Fruit fly (Drosophila melanogaster) whole organism, pupa: ENCODE data around the gene Smvt.
A peak's percentile ranks its signal among the peaks of the same experiment; 100 is the strongest.

Experiments
- CG10348 ChIP-seq: fragments of 200-800 bp; sonication (Bioruptor generic); IDR thresholded peaks from 2 replicates; pipeline ENCODE4 v1.3.6; 2022; ENCODE audit warnings: missing biosample characterization, missing genetic modification characterization
- CG12605 ChIP-seq: fragments of 200-800 bp; sonication (Bioruptor generic); IDR thresholded peaks from 2 replicates; pipeline ENCODE4 v1.3.6; 2022; ENCODE audit warnings: missing biosample characterization, missing genetic modification characterization
- CG13204 ChIP-seq: fragments of 200-800 bp; sonication (Bioruptor generic); optimal IDR thresholded peaks from 2 replicates; lab custom pipeline; 2018; ENCODE audit warnings: missing biosample characterization, mild to moderate bottlenecking, missing genetic modification characterization, moderate library complexity
- CG14655 ChIP-seq: fragments of 200-800 bp; sonication (Bioruptor generic); optimal IDR thresholded peaks from 3 replicates; lab custom pipeline; 2017; ENCODE audit warnings: mild to moderate bottlenecking, missing biosample characterization, missing genetic modification reagents, missing genetic modification characterization
- CG15710 ChIP-seq: fragments of 200-800 bp; sonication (Bioruptor generic); optimal IDR thresholded peaks from 2 replicates; lab custom pipeline; 2018; ENCODE audit warnings: missing biosample characterization, mild to moderate bottlenecking, missing genetic modification characterization, moderate library complexity
- CG17806 ChIP-seq: fragments of 200-800 bp; sonication (Bioruptor generic); optimal IDR thresholded peaks from 2 replicates; lab custom pipeline; 2018; ENCODE audit warnings: missing biosample characterization, mild to moderate bottlenecking, missing genetic modification characterization, moderate library complexity
- CG32121 ChIP-seq: fragments of 200-800 bp; sonication (Bioruptor generic); IDR thresholded peaks from 2 replicates; pipeline ENCODE4 v1.3.6; 2022; ENCODE audit warnings: missing biosample characterization, missing genetic modification characterization
- CG34367 ChIP-seq: fragments of 200-800 bp; sonication (Bioruptor generic); optimal IDR thresholded peaks from 2 replicates; lab custom pipeline; 2018; ENCODE audit warnings: missing biosample characterization, mild to moderate bottlenecking, missing genetic modification characterization
- CG4496 ChIP-seq: fragments of 200-800 bp; sonication (Bioruptor generic); IDR thresholded peaks from 3 replicates; pipeline ENCODE4 v1.3.6; 2022; ENCODE audit warnings: missing biosample characterization, missing genetic modification characterization
- CG8159 ChIP-seq: fragments of 200-800 bp; sonication (Bioruptor generic); optimal IDR thresholded peaks from 3 replicates; lab custom pipeline; 2018; ENCODE audit warnings: missing biosample characterization, mild to moderate bottlenecking, missing genetic modification characterization, moderate library complexity
- CG8301 ChIP-seq: fragments of 200-800 bp; sonication (Bioruptor generic); optimal IDR thresholded peaks from 2 replicates; lab custom pipeline; 2018; ENCODE audit warnings: missing biosample characterization, mild to moderate bottlenecking, missing genetic modification characterization
- CG9948 ChIP-seq: fragments of 200-800 bp; sonication (Bioruptor generic); optimal IDR thresholded peaks from 2 replicates; lab custom pipeline; 2018; ENCODE audit warnings: missing biosample characterization, mild to moderate bottlenecking, missing genetic modification characterization, moderate library complexity
- D1 ChIP-seq: fragments of 200-800 bp; sonication (Bioruptor generic); optimal IDR thresholded peaks from 2 replicates; lab custom pipeline; 2018; ENCODE audit warnings: missing biosample characterization, mild to moderate bottlenecking, missing genetic modification characterization, moderate library complexity
- EcR ChIP-seq: fragments of 200-800 bp; sonication (Bioruptor generic); optimal IDR thresholded peaks from 3 replicates; lab custom pipeline; 2019; ENCODE audit warnings: missing biosample characterization, missing genetic modification characterization, mild to moderate bottlenecking, moderate library complexity, missing genetic modification reagents
- Ets98B ChIP-seq: fragments of 200-800 bp; sonication (Bioruptor generic); IDR thresholded peaks from 2 replicates; pipeline ENCODE4 v1.3.6; 2022; ENCODE audit warnings: missing biosample characterization, missing genetic modification characterization
- Pif1A ChIP-seq: fragments of 200-800 bp; sonication (Bioruptor generic); optimal IDR thresholded peaks from 3 replicates; lab custom pipeline; 2016; ENCODE audit warnings: missing biosample characterization, missing genetic modification characterization
- Pif1B ChIP-seq: fragments of 200-800 bp; sonication (Bioruptor generic); optimal IDR thresholded peaks from 3 replicates; lab custom pipeline; 2016; ENCODE audit warnings: missing biosample characterization, missing genetic modification characterization
- Snoo ChIP-seq: fragments of 200-800 bp; sonication (Bioruptor generic); optimal IDR thresholded peaks from 3 replicates; lab custom pipeline; 2017; ENCODE audit warnings: missing biosample characterization, mild to moderate bottlenecking, missing genetic modification characterization, inconsistent platforms
- fd96Ca ChIP-seq: fragments of 200-800 bp; sonication (Bioruptor generic); IDR thresholded peaks from 3 replicates; pipeline ENCODE4 v1.3.6; 2022; ENCODE audit warnings: missing biosample characterization, missing genetic modification characterization
- gl ChIP-seq: fragments of 200-800 bp; sonication (Bioruptor generic); optimal IDR thresholded peaks from 2 replicates; lab custom pipeline; 2018; ENCODE audit warnings: missing biosample characterization, mild to moderate bottlenecking, missing genetic modification characterization
- rn ChIP-seq: fragments of 200-800 bp; sonication (Bioruptor generic); IDR thresholded peaks from 2 replicates; pipeline ENCODE4 v1.3.6; 2022; ENCODE audit warnings: missing biosample characterization, missing genetic modification characterization

Gene Smvt

DNA sequence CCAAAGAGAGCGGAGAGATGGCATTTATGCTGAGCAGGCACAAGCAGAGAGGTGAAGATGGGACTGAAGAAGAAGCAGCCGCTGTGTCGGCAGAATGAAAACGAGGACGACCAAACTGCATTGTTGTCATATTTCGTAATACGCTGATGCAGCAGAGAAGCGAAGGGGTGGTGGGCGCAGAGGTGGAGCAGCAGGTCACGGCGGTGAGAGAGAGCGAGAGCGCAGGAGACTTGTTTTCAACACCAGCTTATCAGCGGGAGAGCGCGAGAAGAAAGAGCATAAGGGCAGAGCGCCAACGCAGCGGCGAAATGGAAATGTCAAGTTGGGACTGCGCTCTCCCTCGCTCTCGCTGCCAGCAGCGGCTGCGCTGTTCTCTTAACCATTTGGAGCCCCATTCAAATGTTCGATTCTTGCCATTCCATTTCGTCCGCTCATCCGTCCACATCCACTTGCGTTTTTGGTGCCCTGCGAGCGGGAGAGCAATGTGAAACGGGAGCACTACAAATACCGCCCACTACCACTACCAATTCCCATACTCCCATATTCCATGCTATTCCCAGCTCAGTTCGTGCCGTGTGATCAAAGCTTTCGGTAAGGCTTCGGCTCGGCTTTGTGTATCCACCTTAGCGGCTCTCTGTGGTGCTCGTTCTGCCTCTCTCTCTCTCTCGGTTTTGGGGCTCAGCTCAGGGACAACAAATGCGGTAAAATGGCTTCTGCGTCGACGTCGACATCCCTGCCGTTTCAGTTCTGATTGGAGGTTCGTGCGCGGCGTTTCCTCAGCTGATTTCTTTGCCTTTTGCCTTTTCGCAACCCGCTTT is 47.9 kb downstream of the Smvt start, which contains the start of gene ttk:
TSS of gene ttk (plus strand) at position 562 of the 818 bp plus-strand sequence.
- TF ChIP-seq Pif1A (GFP tag; lab: Kevin White, UChicago) (peak; percentile 31), CG9948 (tag; lab: Kevin White, UChicago) (no peak), CG14655 (GFP tag; lab: Kevin White, UChicago) (no peak), Pif1B (peak; percentile 21), CG10348 (0 out of 2 replicates have a peak, but pooled peaks have one; percentile 20), CG34367 (no peak), Snoo (peak; percentile 35), rn (GFP tag; lab: Robert Waterston, UW) (no peak), CG12605 (GFP tag; lab: Robert Waterston, UW) (no peak), CG13204 (GFP tag; lab: Kevin White, UChicago) (peak; percentile 58), EcR (GFP tag; lab: Kevin White, UChicago) (peak; percentile 91), CG4496 (GFP tag; lab: Robert Waterston, UW) (peak; percentile 80), fd96Ca (GFP tag; lab: Robert Waterston, UW) (peak; percentile 59; the same call in 2 of the 3 replicates), CG17806 (tag; lab: Kevin White, UChicago) (no peak), CG8159 (tag; lab: Kevin White, UChicago) (peak; percentile 24), CG32121 (0 out of 2 replicates have a peak, but pooled peaks have one; percentile 6), gl (tag; lab: Kevin White, UChicago) (peak; percentile 20), Ets98B (GFP tag; lab: Robert Waterston, UW) (peak; percentile 42; the same call in 1 of the 2 replicates), CG15710 (tag; lab: Kevin White, UChicago) (no peak), CG8301 (tag; lab: Kevin White, UChicago) (peak; percentile 0), D1 (tag; lab: Kevin White, UChicago) (no peak)

dm6 chr3R:31712585-31712984 is 48.8 kb downstream of the Smvt start:
- peak; percentile 62; the same call in 2 of the 3 replicates for TF ChIP-seq CG4496 (GFP tag; lab: Robert Waterston, UW)
- no peak for TF ChIP-seq Snoo
- TF ChIP-seq Pif1B = no peak
- TF ChIP-seq CG32121 = no peak
- no peak for TF ChIP-seq EcR (GFP tag; lab: Kevin White, UChicago)
- no peak for TF ChIP-seq D1 (tag; lab: Kevin White, UChicago)
- no peak for TF ChIP-seq CG8159 (tag; lab: Kevin White, UChicago)
- TF ChIP-seq Ets98B (GFP tag; lab: Robert Waterston, UW) = peak; percentile 25
- no peak for TF ChIP-seq CG15710 (tag; lab: Kevin White, UChicago)
- 0 out of 3 replicates have a peak, but pooled peaks have one; percentile 38 for TF ChIP-seq fd96Ca (GFP tag; lab: Robert Waterston, UW)
- no peak for TF ChIP-seq gl (tag; lab: Kevin White, UChicago)
- peak; percentile 16; the same call in 1 of the 2 replicates for TF ChIP-seq CG12605 (GFP tag; lab: Robert Waterston, UW)
- no peak for TF ChIP-seq CG34367
- peak; percentile 62 for TF ChIP-seq CG8301 (tag; lab: Kevin White, UChicago)
- TF ChIP-seq Pif1A (GFP tag; lab: Kevin White, UChicago) = peak; percentile 3
- TF ChIP-seq CG13204 (GFP tag; lab: Kevin White, UChicago) = no peak
- no peak for TF ChIP-seq rn (GFP tag; lab: Robert Waterston, UW)
- TF ChIP-seq CG14655 (GFP tag; lab: Kevin White, UChicago) = peak; percentile 80
- no peak for TF ChIP-seq CG10348
- peak; percentile 10 for TF ChIP-seq CG9948 (tag; lab: Kevin White, UChicago)
- peak; percentile 12 for TF ChIP-seq CG17806 (tag; lab: Kevin White, UChicago)

DNA sequence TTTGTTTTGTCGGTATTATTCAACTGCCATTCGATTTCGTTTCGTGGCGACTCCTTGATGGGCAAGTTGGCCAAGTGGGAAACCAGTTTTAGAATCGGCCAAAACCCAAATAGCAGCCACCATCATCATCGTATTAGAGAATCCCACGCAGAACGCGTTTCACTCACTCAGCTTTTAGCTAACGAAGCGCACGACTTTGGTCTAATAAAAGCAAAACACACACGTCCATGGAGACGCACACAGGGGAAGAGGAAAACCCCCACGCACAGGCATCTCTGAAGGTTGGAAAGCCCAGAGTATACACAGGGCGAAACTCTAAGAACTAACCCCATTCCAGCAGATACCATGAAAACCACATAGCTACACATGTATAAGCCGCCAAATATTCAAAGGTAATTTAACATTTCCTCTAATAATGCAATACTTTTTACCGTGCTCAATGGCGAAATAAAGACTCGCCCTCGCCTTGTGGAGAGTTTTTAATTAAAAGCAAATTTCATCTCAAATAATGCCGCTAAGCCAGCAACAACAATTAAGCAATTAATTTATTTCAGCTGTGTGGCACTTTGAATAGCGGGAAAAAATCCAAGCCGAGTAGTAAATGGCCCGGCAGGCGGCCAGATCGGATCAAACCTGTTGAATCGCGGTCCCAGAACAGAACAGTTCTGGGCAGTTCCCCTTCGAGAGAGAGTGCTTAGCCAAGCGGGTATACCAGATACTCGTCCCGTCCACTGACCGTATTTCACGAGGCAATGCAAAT is 49.9 kb downstream of the Smvt start:
- TF ChIP-seq CG8159 (tag; lab: Kevin White, UChicago) (no peak), EcR (GFP tag; lab: Kevin White, UChicago) (no peak), CG17806 (tag; lab: Kevin White, UChicago) (no peak), CG13204 (GFP tag; lab: Kevin White, UChicago) (no peak), CG14655 (GFP tag; lab: Kevin White, UChicago) (peak; percentile 54), CG8301 (tag; lab: Kevin White, UChicago) (peak; percentile 25), CG9948 (tag; lab: Kevin White, UChicago) (no peak), CG32121 (no peak)

- TF ChIP-seq CG8301 (tag; lab: Kevin White, UChicago) = peak; percentile 32
- TF ChIP-seq CG12605 (GFP tag; lab: Robert Waterston, UW) = 0 out of 2 replicates have a peak, but pooled peaks have one; percentile 11
- TF ChIP-seq fd96Ca (GFP tag; lab: Robert Waterston, UW) = peak; percentile 51; the same call in 2 of the 3 replicates
- TF ChIP-seq Ets98B (GFP tag; lab: Robert Waterston, UW) = peak; percentile 12; the same call in 1 of the 2 replicates
- TF ChIP-seq CG32121 = peak; percentile 49
- TF ChIP-seq CG9948 (tag; lab: Kevin White, UChicago) = no peak
- peak; percentile 36 for TF ChIP-seq CG14655 (GFP tag; lab: Kevin White, UChicago)
- no peak for TF ChIP-seq CG13204 (GFP tag; lab: Kevin White, UChicago)
Measured at dm6 chr3R:31709769-31710168, 51.6 kb downstream of the Smvt start.
